Worm (Caenorhabditis elegans): Measurements from ENCODE around the gene rpn-2.
A peak's percentile ranks its signal among the peaks of the same experiment; 100 is the strongest.

Gene rpn-2

ce11 chrIII:6194480-6194879 is 4.5 kb upstream of the rpn-2 start, which contains the start of gene ugt-66:
Gene ugt-66 (minus strand): TSS chrIII:6194580.
- TF ChIP-seq tra-4 (tag; optimal IDR thresholded peaks at IDR 0.05) (no peak), ets-7 (tag; optimal IDR thresholded peaks at IDR 0.05) (no peak), ama-1 (optimal IDR thresholded peaks at IDR 0.05) (no peak), F13C5.2 (tag; optimal IDR thresholded peaks at IDR 0.05) (no peak), hmg-4 (GFP tag; optimal IDR thresholded peaks at IDR 0.05) (no peak), B0310.2 (tag; optimal IDR thresholded peaks at IDR 0.05) (no peak), aly-1 (tag; optimal IDR thresholded peaks at IDR 0.05) (no peak), pes-1 (GFP tag; IDR thresholded peaks at IDR 0.05) (no peak), ceh-36 (tag; optimal IDR thresholded peaks at IDR 0.05) (no peak), ceh-13 (GFP tag; optimal IDR thresholded peaks at IDR 0.05) (no peak), sea-1 (GFP tag; conservative IDR thresholded peaks at IDR 0.05) (no peak), tbx-11 (GFP tag; IDR thresholded peaks at IDR 0.05) (no peak), hnd-1 (tag; optimal IDR thresholded peaks at IDR 0.05) (no peak), flt-1 (GFP tag; IDR thresholded peaks at IDR 0.05) (no peak), hmbx-1 (tag; optimal IDR thresholded peaks at IDR 0.05) (no peak), tbx-37 (GFP tag; conservative IDR thresholded peaks at IDR 0.05) (no peak)

- TF ChIP-seq hmg-4 (GFP tag; optimal IDR thresholded peaks at IDR 0.05), result no peak
- TF ChIP-seq F13C5.2 (tag; optimal IDR thresholded peaks at IDR 0.05), result no peak
- TF ChIP-seq hmbx-1 (tag; optimal IDR thresholded peaks at IDR 0.05), result no peak
- TF ChIP-seq hnd-1 (tag; optimal IDR thresholded peaks at IDR 0.05), result no peak
- TF ChIP-seq tra-4 (tag; optimal IDR thresholded peaks at IDR 0.05), result no peak
- no peak for TF ChIP-seq ets-7 (tag; optimal IDR thresholded peaks at IDR 0.05)
- no peak for TF ChIP-seq aly-1 (tag; optimal IDR thresholded peaks at IDR 0.05)
- TF ChIP-seq tbx-37 (GFP tag; conservative IDR thresholded peaks at IDR 0.05), result no peak
- no peak for TF ChIP-seq flt-1 (GFP tag; IDR thresholded peaks at IDR 0.05)
- TF ChIP-seq ama-1 (optimal IDR thresholded peaks at IDR 0.05), result no peak
Observed at ce11 chrIII:6195718-6196117, 3.3 kb upstream of the rpn-2 start.

DNA sequence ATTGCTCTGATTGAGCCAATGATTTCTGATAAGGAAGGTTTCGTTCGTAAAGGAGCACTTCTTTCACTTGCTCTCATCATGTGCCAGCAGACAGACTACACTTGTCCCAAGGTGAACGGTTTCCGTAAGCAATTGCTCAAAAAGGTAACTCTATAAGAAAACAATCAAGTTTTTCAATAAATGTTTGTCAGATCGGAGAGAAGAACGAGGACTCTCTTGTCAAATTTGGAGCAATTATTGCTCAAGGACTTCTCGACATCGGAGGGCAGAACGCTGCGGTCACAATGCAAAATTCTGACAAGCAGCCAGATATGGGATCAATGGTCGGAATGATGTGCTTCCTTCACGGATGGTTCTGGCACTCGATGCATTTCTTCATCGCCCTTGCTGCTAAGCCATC is 2.3 kb downstream of the rpn-2 start:
- TF ChIP-seq hmg-4 (GFP tag; optimal IDR thresholded peaks at IDR 0.05) (no peak), pes-1 (GFP tag; IDR thresholded peaks at IDR 0.05) (no peak), tra-4 (tag; optimal IDR thresholded peaks at IDR 0.05) (no peak), ceh-36 (tag; optimal IDR thresholded peaks at IDR 0.05) (no peak), hnd-1 (tag; optimal IDR thresholded peaks at IDR 0.05) (no peak), B0310.2 (tag; optimal IDR thresholded peaks at IDR 0.05) (no peak), aly-1 (tag; optimal IDR thresholded peaks at IDR 0.05) (no peak), tbx-37 (GFP tag; conservative IDR thresholded peaks at IDR 0.05) (no peak), ets-7 (tag; optimal IDR thresholded peaks at IDR 0.05) (no peak), tbx-11 (GFP tag; IDR thresholded peaks at IDR 0.05) (no peak), hmbx-1 (tag; optimal IDR thresholded peaks at IDR 0.05) (no peak), ceh-13 (GFP tag; optimal IDR thresholded peaks at IDR 0.05) (no peak), ama-1 (optimal IDR thresholded peaks at IDR 0.05) (no peak), sea-1 (GFP tag; conservative IDR thresholded peaks at IDR 0.05) (no peak), F13C5.2 (tag; optimal IDR thresholded peaks at IDR 0.05) (no peak), scrt-1 (GFP tag; IDR thresholded peaks at IDR 0.05) (no peak)

ce11 chrIII:6202440-6202839 is 3.5 kb downstream of the rpn-2 start:
- TF ChIP-seq ceh-36 (tag; optimal IDR thresholded peaks at IDR 0.05) (no peak), flt-1 (GFP tag; IDR thresholded peaks at IDR 0.05) (no peak), ets-7 (tag; optimal IDR thresholded peaks at IDR 0.05) (no peak), hmbx-1 (tag; optimal IDR thresholded peaks at IDR 0.05) (no peak)

DNA sequence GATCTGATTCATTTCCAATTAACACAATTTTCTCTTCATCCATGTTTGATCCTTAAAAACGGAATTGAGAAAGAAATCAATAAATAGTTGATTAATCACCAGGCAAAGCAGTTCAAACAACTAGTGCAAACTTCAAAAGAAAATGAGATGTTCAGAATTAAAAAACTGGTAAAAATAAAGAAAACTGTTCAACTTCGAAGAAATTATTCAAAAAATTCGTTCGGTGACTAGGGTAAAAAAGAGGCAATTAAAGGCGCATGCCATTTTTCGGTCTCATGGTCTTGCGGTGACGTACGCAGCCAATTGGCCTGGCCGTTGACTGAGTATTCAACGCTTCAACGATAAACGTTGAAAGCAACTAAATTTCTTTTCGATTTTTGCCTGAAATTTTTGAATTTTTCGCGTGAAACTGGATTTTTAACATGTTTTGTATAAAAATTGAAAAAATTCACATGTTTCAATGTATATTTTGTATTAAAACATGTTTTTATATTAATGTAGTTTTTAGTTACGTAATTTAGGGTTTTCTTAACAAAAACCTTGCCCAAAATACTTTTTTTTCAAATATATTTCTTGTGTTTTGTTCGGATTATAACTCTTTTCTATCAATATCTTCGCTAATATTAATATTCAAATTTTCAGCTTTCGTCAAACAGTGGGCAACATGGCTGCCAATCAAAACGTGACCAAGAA is 7.3 kb downstream of the rpn-2 start, which contains the start of the genes sna-3 and rps-3:
TSS of gene sna-3 (minus strand) at position 51 of the 693 bp plus-strand sequence.
TSS of gene rps-3 (plus strand) at position 643 of the 693 bp plus-strand sequence.
- TF ChIP-seq scrt-1 (GFP tag; IDR thresholded peaks at IDR 0.05) (no peak), aly-1 (tag; optimal IDR thresholded peaks at IDR 0.05) (no peak), ceh-13 (GFP tag; optimal IDR thresholded peaks at IDR 0.05) (no peak), tbx-37 (GFP tag; conservative IDR thresholded peaks at IDR 0.05) (no peak), F13C5.2 (tag; optimal IDR thresholded peaks at IDR 0.05) (peak; percentile 10)

ce11 chrIII:6207046-6207445 is 8.1 kb downstream of the rpn-2 start:
- TF ChIP-seq aly-1 (tag; optimal IDR thresholded peaks at IDR 0.05) (no peak), B0310.2 (tag; optimal IDR thresholded peaks at IDR 0.05) (no peak), tbx-11 (GFP tag; IDR thresholded peaks at IDR 0.05) (no peak), scrt-1 (GFP tag; IDR thresholded peaks at IDR 0.05) (no peak), ceh-13 (GFP tag; optimal IDR thresholded peaks at IDR 0.05) (no peak), tra-4 (tag; optimal IDR thresholded peaks at IDR 0.05) (no peak), F13C5.2 (tag; optimal IDR thresholded peaks at IDR 0.05) (no peak), sea-1 (GFP tag; conservative IDR thresholded peaks at IDR 0.05) (no peak), tbx-37 (GFP tag; conservative IDR thresholded peaks at IDR 0.05) (no peak), hmbx-1 (tag; optimal IDR thresholded peaks at IDR 0.05) (no peak)

DNA sequence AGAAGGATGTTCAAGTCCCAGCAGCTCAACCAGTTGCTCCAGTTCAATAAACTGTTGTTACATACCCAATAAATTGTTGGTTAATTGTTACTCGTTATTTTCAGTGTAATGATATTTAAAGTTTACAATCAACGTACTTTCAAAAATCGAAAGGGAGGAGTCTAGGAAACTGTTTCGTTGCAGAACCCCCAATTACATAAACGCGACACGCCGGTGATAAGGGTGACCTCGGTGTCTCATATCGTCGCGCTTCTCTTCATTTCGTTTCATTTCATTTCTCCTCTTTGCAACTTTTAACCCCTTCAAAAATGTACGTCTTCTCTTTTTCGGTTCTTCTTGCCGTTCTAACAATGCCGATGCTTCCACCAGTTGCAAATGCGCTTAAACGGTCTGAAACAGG is 8.9 kb downstream of the rpn-2 start, which contains the start of gene C23G10.2:
TSS of gene C23G10.2 (plus strand) at position 184 of the 400 bp plus-strand sequence.
- TF ChIP-seq hnd-1 (tag; optimal IDR thresholded peaks at IDR 0.05), result no peak
- no peak for TF ChIP-seq ceh-36 (tag; optimal IDR thresholded peaks at IDR 0.05)
- no peak for TF ChIP-seq hmbx-1 (tag; optimal IDR thresholded peaks at IDR 0.05)
- no peak for TF ChIP-seq tbx-11 (GFP tag; IDR thresholded peaks at IDR 0.05)
- TF ChIP-seq hmg-4 (GFP tag; optimal IDR thresholded peaks at IDR 0.05), result no peak
- no peak for TF ChIP-seq tbx-37 (GFP tag; conservative IDR thresholded peaks at IDR 0.05)
- no peak for TF ChIP-seq tra-4 (tag; optimal IDR thresholded peaks at IDR 0.05)
- no peak for TF ChIP-seq B0310.2 (tag; optimal IDR thresholded peaks at IDR 0.05)
- TF ChIP-seq flt-1 (GFP tag; IDR thresholded peaks at IDR 0.05), result no peak
- no peak for TF ChIP-seq ets-7 (tag; optimal IDR thresholded peaks at IDR 0.05)
- no peak for TF ChIP-seq scrt-1 (GFP tag; IDR thresholded peaks at IDR 0.05)
- no peak for TF ChIP-seq F13C5.2 (tag; optimal IDR thresholded peaks at IDR 0.05)
- TF ChIP-seq ama-1 (optimal IDR thresholded peaks at IDR 0.05), result no peak
- TF ChIP-seq ceh-13 (GFP tag; optimal IDR thresholded peaks at IDR 0.05), result no peak
- no peak for TF ChIP-seq sea-1 (GFP tag; conservative IDR thresholded peaks at IDR 0.05)
- TF ChIP-seq pes-1 (GFP tag; IDR thresholded peaks at IDR 0.05), result no peak
- TF ChIP-seq aly-1 (tag; optimal IDR thresholded peaks at IDR 0.05), result no peak

Measured in whole organism, early embryonic.